Worm (Caenorhabditis elegans): ENCODE measurements around the gene oatr-1.

oatr-1 gene

ce11 chrIII:6395706-6396232 is at the start of gene oatr-1:
oatr-1 (minus strand) TSS chrIII:6396182.
- no peak for TF ChIP-seq unc-62 (GFP tag; optimal IDR thresholded peaks at IDR 0.05)

- no peak for TF ChIP-seq unc-62 (GFP tag; optimal IDR thresholded peaks at IDR 0.05)
These were observed 48.4 kb upstream of the oatr-1 start, which contains the start of gene C05D11.13 for ce11 chrIII:6444335-6444734. C05D11.13 (minus strand) TSS chrIII:6444586.

DNA sequence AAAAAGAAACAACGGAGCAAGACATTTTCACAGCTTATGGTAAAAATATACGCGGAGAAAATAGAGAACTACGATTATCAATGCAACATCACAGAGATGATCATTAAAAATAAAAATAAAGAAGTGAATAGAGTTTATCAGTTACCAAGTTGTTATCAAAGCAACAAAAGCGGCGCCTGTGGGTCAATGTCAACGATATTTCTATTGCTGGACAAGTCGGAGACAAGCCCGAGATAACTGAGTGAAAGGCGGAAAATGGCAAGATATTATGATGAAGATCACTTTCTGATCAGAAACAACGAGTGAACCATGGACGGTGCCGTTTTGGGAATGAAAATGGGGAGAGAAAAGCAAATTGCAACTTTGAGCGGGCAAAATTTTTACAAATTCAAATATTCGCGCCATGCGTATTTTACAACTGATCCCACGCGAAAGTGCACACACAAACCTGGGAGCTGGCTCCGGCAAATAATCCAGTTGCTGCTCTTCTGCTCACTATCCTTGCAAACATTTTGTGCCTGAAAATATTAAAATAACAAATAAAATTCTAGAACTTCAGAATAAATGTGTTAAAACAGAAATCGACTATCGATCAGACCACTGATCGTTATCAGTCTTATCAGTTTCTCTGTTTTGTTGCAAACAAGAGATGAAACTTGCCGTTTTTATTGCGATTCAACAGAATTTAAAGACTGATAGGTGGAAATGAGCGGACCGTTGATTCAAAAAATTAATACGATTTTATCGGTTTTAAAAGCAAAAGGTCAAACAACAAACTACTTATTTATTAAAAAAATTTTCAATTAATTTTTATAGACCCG is 46.5 kb upstream of the oatr-1 start, which contains the start of gene mel-32:
Gene mel-32 (minus strand): TSS at position 696 of the 821 bp plus-strand sequence.
- no peak for TF ChIP-seq unc-62 (GFP tag; optimal IDR thresholded peaks at IDR 0.05)

DNA sequence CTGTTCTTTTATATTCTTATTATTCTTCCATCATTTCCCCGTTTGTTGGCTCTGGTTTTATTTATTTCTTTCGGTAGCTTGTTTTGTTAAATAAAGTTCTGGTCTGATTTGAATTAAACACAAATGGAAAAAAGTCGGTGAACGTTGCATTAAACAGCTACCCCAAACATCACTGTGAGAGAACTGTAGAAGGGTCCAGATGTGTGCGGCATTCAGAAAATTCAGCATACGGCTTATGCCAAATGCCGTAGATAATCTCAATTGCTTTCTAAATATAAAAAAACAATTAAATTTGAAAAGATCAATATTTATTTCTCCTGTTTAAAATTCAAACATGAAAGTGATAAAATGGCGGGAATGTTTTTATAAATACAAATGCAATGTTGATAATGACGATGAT is 43.9 kb upstream of the oatr-1 start:
- TF ChIP-seq unc-62 (GFP tag; optimal IDR thresholded peaks at IDR 0.05): no peak

DNA sequence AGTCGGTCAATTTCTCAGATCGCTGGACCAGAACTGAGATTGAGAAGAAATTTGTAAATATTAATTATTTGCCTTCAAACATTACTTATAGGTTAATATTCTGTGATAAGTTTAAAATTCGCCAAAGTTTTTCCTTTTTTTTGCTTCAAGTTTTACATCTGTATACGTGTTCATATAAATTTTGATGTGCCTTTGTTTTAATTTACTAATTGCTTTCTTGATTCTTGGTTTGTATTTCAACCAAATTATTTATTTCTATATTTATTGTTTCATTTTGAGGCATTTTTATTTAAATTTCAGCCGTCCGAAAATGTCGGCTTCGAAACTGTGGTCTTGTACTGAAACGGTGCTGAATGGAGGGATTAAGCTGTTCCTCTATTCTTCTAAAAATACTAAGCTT is 40.3 kb upstream of the oatr-1 start, which contains the start of gene C05D11.1:
Gene C05D11.1 (plus strand): TSS at position 301 of the 400 bp plus-strand sequence.
- TF ChIP-seq unc-62 (GFP tag; optimal IDR thresholded peaks at IDR 0.05): no peak

ce11 chrIII:6432939-6433338 is 37.0 kb upstream of the oatr-1 start, which contains the start of gene vps-16:
vps-16 (plus strand) TSS chrIII:6433239.
- no peak for TF ChIP-seq unc-62 (GFP tag; optimal IDR thresholded peaks at IDR 0.05)

DNA sequence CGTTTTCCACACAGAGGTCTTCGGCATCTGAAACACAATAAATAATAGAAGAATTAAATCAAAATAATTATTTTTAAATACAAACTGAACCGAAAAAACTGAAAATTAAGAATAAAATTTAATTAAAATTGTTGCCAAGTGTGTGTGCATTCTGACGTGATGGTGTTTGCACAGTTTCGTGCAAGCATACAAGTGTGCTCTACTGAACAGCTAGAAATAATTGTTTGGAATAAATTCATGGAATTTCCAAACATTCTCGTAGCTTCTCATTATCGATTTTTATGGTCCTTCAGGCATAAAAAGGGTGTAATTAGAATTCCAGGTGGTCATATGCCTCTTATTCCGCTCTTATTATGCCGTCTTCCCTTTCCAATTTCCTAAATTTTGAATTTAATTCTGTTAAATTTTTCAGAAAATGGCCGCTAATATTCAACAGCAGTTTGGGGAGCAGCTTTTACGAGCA is 35.8 kb upstream of the oatr-1 start, which contains the start of the genes mrps-17 and txdc-9:
Gene mrps-17 (minus strand): TSS at position 33 of the 463 bp plus-strand sequence.
Gene txdc-9 (plus strand): TSS at position 413 of the 463 bp plus-strand sequence.
- TF ChIP-seq unc-62 (GFP tag; optimal IDR thresholded peaks at IDR 0.05): no peak

DNA sequence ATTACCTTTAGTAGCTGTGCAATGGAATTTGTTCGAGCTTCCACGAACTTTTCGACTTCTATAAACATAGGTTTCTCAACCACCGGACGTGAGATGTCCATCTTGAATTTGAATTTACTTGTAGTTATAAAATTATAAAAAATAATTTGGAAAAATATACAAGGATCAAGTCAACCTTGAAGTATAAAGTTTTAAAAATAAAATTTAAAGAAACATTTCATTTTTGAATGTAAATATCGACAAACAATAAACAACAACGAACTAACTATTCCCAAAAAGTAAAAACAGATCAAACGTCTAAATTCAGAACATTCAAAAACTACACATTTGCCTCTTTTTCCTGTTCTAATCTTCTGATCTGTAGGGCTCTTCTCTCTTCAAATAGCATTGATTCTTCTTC is 34.9 kb upstream of the oatr-1 start, which contains the start of gene popl-1:
Gene popl-1 (minus strand): TSS at position 101 of the 400 bp plus-strand sequence.
- TF ChIP-seq unc-62 (GFP tag; optimal IDR thresholded peaks at IDR 0.05): no peak

DNA sequence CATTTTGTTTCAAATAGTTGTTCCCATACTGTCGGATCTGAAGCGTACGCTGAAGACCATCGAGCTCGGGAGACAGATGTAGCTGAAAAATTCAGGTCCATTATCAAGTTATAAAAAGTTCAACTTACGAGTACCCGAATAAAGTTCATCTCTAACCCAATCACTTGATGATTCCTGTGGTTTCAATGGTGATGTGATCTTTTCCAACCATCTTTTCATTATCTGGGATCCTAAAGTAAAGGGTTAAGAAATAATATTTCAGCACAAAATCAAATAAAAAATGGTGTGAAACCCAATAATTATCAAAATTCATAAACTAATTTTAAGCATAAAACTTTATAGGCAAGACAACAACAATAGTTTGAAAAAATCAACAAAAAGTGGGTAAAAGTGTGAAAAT is 31.2 kb upstream of the oatr-1 start, which contains the start of gene C05D11.8:
Gene C05D11.8 (minus strand): TSS at position 101 of the 400 bp plus-strand sequence.
- TF ChIP-seq unc-62 (GFP tag; optimal IDR thresholded peaks at IDR 0.05): no peak

DNA sequence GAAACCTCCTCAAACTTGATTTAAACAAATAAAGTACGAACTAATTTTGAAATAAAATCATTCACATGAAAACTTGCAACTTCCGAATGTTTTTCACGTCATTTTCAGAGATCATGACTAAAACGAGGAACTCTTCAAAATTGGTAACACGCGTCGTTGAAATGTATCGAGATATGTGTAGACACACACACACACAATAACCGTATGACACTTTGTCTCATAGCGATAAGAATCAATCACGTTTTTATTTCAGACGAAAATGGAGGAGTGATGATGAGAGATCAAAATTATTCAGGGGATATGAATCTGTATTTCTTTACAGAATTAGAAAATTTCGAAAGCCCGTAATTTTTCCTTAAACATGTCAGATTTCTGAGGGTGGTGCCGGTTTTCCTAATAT is 26.7 kb upstream of the oatr-1 start:
- no peak for TF ChIP-seq unc-62 (GFP tag; optimal IDR thresholded peaks at IDR 0.05)

- no peak for TF ChIP-seq unc-62 (GFP tag; optimal IDR thresholded peaks at IDR 0.05)
These were observed 26.1 kb upstream of the oatr-1 start for ce11 chrIII:6421973-6422511.

DNA sequence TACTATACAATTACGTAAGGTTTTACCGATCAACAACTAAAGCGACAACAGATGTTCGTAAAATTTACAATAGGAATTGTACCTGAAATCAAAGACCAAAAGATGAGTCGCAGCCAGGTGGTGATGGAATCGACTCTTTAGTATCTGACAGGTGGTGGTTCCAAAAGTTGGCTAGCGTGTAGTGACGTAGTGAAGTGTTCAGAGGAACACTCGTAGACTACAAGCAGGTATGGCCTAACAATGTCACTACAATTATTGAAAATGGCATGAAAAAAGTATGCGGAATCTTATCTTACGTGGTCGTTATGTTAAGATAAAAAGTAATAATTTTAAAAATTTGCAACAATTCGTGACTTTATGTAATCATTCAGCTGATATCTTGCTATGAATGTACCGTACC is 25.5 kb upstream of the oatr-1 start:
- TF ChIP-seq unc-62 (GFP tag; optimal IDR thresholded peaks at IDR 0.05): no peak

DNA sequence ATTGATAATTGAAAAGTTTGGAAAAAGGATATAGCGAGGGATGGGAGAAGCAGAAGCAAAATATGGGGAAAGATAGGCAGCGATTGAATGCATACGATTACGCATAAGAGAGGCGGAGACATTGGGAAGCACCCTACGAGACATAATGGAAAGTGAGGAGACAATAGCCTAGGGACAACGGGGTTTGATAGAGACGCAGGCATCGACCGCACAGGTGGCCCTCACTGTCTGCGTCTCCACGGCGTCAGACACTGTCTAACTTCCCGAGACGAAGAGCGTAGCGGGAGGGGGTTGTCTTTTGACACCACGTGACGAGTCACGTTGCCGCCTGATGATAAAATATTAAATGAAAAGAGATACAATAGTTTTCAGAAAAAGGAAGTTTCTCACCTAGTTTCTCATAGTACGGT is 25.0 kb upstream of the oatr-1 start:
- TF ChIP-seq unc-62 (GFP tag; optimal IDR thresholded peaks at IDR 0.05): no peak

- no peak for TF ChIP-seq unc-62 (GFP tag; optimal IDR thresholded peaks at IDR 0.05)
These were observed 24.2 kb upstream of the oatr-1 start for ce11 chrIII:6420201-6420600.

DNA sequence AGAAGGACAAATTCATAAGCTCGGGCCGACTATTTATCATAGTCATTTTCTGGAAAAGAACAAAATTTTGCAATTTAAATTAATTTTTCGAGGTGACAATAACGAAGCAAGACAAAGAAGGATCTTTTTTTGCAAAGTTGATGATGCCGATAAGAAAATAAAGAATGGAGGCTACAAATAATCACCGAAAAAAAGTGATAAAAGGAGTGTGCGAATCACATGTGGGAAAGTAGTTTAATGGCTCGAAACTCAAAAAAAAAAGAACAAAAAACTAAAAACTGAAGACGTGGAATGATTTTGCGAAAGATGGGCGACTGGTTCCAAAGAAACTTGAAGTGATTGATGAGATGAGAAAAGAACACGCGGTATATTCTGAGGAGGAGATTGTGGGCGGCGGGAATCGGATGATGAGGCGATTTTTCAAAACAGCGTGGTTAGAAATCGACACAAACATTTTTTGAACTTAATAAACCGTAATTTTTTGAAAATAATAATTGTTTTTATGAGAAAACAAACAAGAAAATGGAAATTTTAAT is 23.5 kb upstream of the oatr-1 start, which contains the start of gene atgl-1:
Gene atgl-1 (minus strand): TSS at position 51 of the 536 bp plus-strand sequence.
- no peak for TF ChIP-seq unc-62 (GFP tag; optimal IDR thresholded peaks at IDR 0.05)

DNA sequence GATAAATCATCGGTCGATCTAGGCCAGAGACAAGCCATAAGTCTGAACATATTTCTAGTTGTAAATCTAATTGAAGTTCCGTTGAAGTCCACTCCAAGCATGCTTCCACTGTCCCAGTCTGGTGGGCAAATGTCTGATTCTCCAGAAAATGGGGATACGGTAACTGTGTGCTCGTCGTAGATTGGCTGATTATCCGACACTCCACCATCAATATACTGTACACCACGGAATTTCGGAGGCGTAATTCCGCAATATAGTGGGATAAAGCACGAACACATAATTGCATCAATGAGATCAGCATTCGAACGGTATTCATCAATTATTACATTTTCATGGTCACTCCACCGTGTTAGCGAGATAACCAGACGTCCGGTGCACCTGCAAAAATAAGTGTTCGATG is 22.3 kb upstream of the oatr-1 start:
- no peak for TF ChIP-seq unc-62 (GFP tag; optimal IDR thresholded peaks at IDR 0.05)

Data from whole organism, dauer.